Fruit fly (Drosophila melanogaster): ENCODE data around the gene CG10340.

Gene CG10340

dm6 chr3R:16626899-16627432 is 12.8 kb upstream of the CG10340 start (continued):
- TF ChIP-seq CG9876 (GFP tag; optimal IDR thresholded peaks at IDR 0.05) (no peak), CG2889 (GFP tag; IDR thresholded peaks at IDR 0.05) (no peak), CG2120 (GFP tag; optimal IDR thresholded peaks at IDR 0.05) (no peak), Ets97D (GFP tag; optimal IDR thresholded peaks at IDR 0.05) (no peak), CG15073 (GFP tag; optimal IDR thresholded peaks at IDR 0.05) (no peak), BEAF-32 (GFP tag; optimal IDR thresholded peaks at IDR 0.05) (no peak), vvl (GFP tag; IDR thresholded peaks at IDR 0.05) (peak; percentile 65; the same call in 1 of the 2 replicates), Xbp1 (GFP tag; optimal IDR thresholded peaks at IDR 0.05) (no peak), Pdp1 (GFP tag; optimal IDR thresholded peaks at IDR 0.05) (peak in 1 of 2 experiments; percentile 24), Meics (GFP tag; optimal IDR thresholded peaks at IDR 0.05) (no peak), Nf-YA (GFP tag; IDR thresholded peaks at IDR 0.05) (0 out of 2 replicates have a peak, but pooled peaks have one; percentile 36), CG10565 (GFP tag; optimal IDR thresholded peaks at IDR 0.05) (no peak), chinmo (GFP tag; IDR thresholded peaks at IDR 0.05; ENCODE audit: partially characterized antibody) (0 out of 4 replicates have a peak, but pooled peaks have one; percentile 56), scrt (GFP tag; optimal IDR thresholded peaks at IDR 0.05) (peak; percentile 62), sc (optimal IDR thresholded peaks at IDR 0.05) (no peak), sc (GFP tag; optimal IDR thresholded peaks at IDR 0.05) (no peak)

DNA sequence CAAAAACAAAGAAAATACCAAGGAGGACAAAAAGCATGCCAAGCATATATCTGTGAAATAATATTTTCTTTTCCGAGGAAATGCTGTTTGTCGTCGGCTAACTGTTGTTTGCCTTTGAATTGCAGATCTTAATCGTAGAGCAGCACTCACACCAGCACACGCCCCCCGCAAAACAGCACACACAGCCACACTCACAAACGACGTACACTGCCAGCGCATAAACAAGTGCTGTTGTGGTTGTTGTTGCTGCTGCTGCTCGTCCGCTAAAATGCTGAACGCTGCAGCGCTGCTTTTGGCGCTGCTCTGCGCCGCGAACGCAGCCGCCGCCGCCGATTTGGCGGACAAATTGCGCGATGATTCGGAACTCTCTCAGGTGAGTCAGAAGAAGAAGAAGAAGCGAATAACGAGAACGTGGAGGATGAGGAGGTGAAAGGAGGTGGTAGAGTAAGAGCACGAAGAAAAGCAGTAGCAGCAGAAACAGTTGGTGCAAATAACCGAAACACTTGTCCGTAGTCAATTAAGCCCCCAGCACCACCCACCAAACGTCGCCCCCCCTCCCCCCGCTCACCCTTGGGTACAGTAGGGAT is 11.7 kb upstream of the CG10340 start:
- TF ChIP-seq Med (GFP tag) (peak; percentile 72), CG4360 (GFP tag; IDR thresholded peaks at IDR 0.05) (peak; percentile 82), Blimp-1 (GFP tag; optimal IDR thresholded peaks at IDR 0.05) (no peak), CG34224 (GFP tag; IDR thresholded peaks at IDR 0.05; ENCODE audit: partially characterized antibody) (0 out of 3 replicates have a peak, but pooled peaks have one; percentile 24), row (GFP tag; IDR thresholded peaks at IDR 0.05) (peak; percentile 6; the same call in 1 of the 3 replicates), ara (GFP tag; IDR thresholded peaks at IDR 0.05) (no peak), CG6689 (GFP tag; IDR thresholded peaks at IDR 0.05) (no peak), CG2889 (GFP tag; IDR thresholded peaks at IDR 0.05) (no peak), CG17385 (GFP tag; optimal IDR thresholded peaks at IDR 0.05) (peak; percentile 68), hbn (GFP tag; IDR thresholded peaks at IDR 0.05; ENCODE audit: partially characterized antibody) (no peak), cg (GFP tag; optimal IDR thresholded peaks at IDR 0.05) (peak; percentile 57), CG16813 (GFP tag; IDR thresholded peaks at IDR 0.05; ENCODE audit: partially characterized antibody) (0 out of 3 replicates have a peak, but pooled peaks have one; percentile 16), CG13624 (GFP tag; optimal IDR thresholded peaks at IDR 0.05) (no peak), Nf-YC (tag; optimal IDR thresholded peaks at IDR 0.05) (no peak), CG8281 (tag; optimal IDR thresholded peaks at IDR 0.05) (no peak), Vsx1 (GFP tag; optimal IDR thresholded peaks at IDR 0.05) (no peak), sqz (GFP tag; optimal IDR thresholded peaks at IDR 0.05) (no peak), CG7786 (GFP tag; optimal IDR thresholded peaks at IDR 0.05) (no peak), MESR4 (GFP tag; optimal IDR thresholded peaks at IDR 0.05) (no peak), CG13775 (GFP tag; optimal IDR thresholded peaks at IDR 0.05) (no peak), crol (GFP tag; IDR thresholded peaks at IDR 0.05) (peak; percentile 54; the same call in 1 of the 2 replicates), en (GFP tag; optimal IDR thresholded peaks at IDR 0.05) (no peak), sob (GFP tag; IDR thresholded peaks at IDR 0.05) (0 out of 2 replicates have a peak, but pooled peaks have one; percentile 5), CG12104 (GFP tag; optimal IDR thresholded peaks at IDR 0.05) (no peak), grn (GFP tag; optimal IDR thresholded peaks at IDR 0.05) (peak; percentile 32), CG18011 (GFP tag; optimal IDR thresholded peaks at IDR 0.05) (peak; percentile 21), mld (GFP tag; IDR thresholded peaks at IDR 0.05; ENCODE audit: partially characterized antibody) (no peak), CG4707 (GFP tag; optimal IDR thresholded peaks at IDR 0.05) (no peak), Doc2 (GFP tag; IDR thresholded peaks at IDR 0.05) (no peak), disco-r (GFP tag; optimal IDR thresholded peaks at IDR 0.05) (no peak), CrebB (tag; optimal IDR thresholded peaks at IDR 0.05) (peak; percentile 27), Abd-B (GFP tag; optimal IDR thresholded peaks at IDR 0.05) (no peak), CG8359 (GFP tag; optimal IDR thresholded peaks at IDR 0.05; ENCODE audit: borderline replicate concordance) (no peak)

Data from whole organism, embryonic.